Worm (Caenorhabditis elegans) whole organism, L4 larva: Measurements from ENCODE around the gene C53A5.17.

Experiments
- Y5F2A.4 ChIP-seq: fragments of 200-800 bp; sonication (Bioruptor generic); optimal IDR thresholded peaks from 2 replicates; lab custom pipeline; 2018; ENCODE audit warnings: mild to moderate bottlenecking, missing genetic modification characterization, missing compliant biosample characterization
- aly-2 ChIP-seq: sonication (generic microtip); optimal IDR thresholded peaks from 2 replicates; lab custom pipeline; 2018; ENCODE audit warnings: missing biosample characterization, missing genetic modification characterization
- ama-1 ChIP-seq: fragments of 150-350 bp; optimal IDR thresholded peaks from 2 replicates; lab custom pipeline; 2014; ENCODE audit warnings: inconsistent platforms, mixed read lengths
- fkh-10 ChIP-seq: fragments of 150-350 bp; optimal IDR thresholded peaks from 2 replicates; lab custom pipeline; 2014; ENCODE audit warnings: missing biosample characterization, missing genetic modification reagents, missing genetic modification characterization
- hmg-1.1 ChIP-seq: fragments of 200-800 bp; sonication (Bioruptor generic); IDR thresholded peaks from 2 replicates; pipeline ENCODE4 v1.3.6; 2022; ENCODE audit warnings: missing genetic modification reagents, missing genetic modification characterization, missing compliant biosample characterization
- lin-15B ChIP-seq: fragments of 150-350 bp; sonication (generic microtip); optimal IDR thresholded peaks from 3 replicates; lab custom pipeline; 2014; ENCODE audit warnings: missing biosample characterization, missing genetic modification characterization
- lin-38 ChIP-seq: fragments of 200-800 bp; sonication (Bioruptor generic); IDR thresholded peaks from 2 replicates; pipeline ENCODE4 v1.3.6; 2022; ENCODE audit warnings: missing genetic modification reagents, missing genetic modification characterization, missing compliant biosample characterization
- nhr-28 ChIP-seq: fragments of 150-350 bp; optimal IDR thresholded peaks from 2 replicates; lab custom pipeline; 2014; ENCODE audit warnings: missing biosample characterization, missing genetic modification characterization
- nhr-76 ChIP-seq: fragments of 150-350 bp; optimal IDR thresholded peaks from 2 replicates; lab custom pipeline; 2014; ENCODE audit warnings: missing biosample characterization, missing genetic modification characterization
- snpc-4 ChIP-seq: fragments of 150-350 bp; optimal IDR thresholded peaks from 2 replicates; lab custom pipeline; 2014; ENCODE audit warnings: missing biosample characterization, missing genetic modification characterization
- unc-62 ChIP-seq, 3 experiments: fragments of 150-350 bp in 1 of 3; sonication (generic microtip); optimal IDR thresholded peaks in 2 of 3; peaks in 1 of 3; 1 replicate in 1 of 3; 2 replicates in 2 of 3; lab custom pipeline; 2014 to 2017; ENCODE audit warnings: missing biosample characterization in 3 of 3, missing genetic modification characterization in 3 of 3, missing genetic modification reagents in 3 of 3, missing genotype in 1 of 3

- TF ChIP-seq lin-38 (GFP tag; lab: Robert Waterston, UW) (no peak), nhr-76 (tag; lab: Kevin White, UChicago) (no peak), lin-15B (tag; lab: Kevin White, UChicago) (no peak), aly-2 (tag; lab: Kevin White, UChicago) (no peak), fkh-10 (GFP tag; lab: Kevin White, UChicago) (no peak), hmg-1.1 (GFP tag; lab: Robert Waterston, UW) (no peak), Y5F2A.4 (GFP tag; lab: Kevin White, UChicago) (no peak), ama-1 (lab: Kevin White, UChicago) (no peak), nhr-28 (tag; lab: Kevin White, UChicago) (no peak), unc-62 (GFP tag; optimal IDR thresholded peaks at IDR 0.05 in 1 of 2; lab: Kevin White, UChicago) (no peak), unc-62 (tag; optimal IDR thresholded peaks at IDR 0.05; lab: Kevin White, UChicago) (no peak), snpc-4 (tag; lab: Kevin White, UChicago) (no peak)
Measured at ce11 chrV:14478979-14479378, 41.9 kb downstream of the C53A5.17 start, which contains the start of gene clec-55.
